Fruit fly (Drosophila melanogaster) whole organism, embryonic: Measurements from ENCODE around the gene CG1463.

ENCODE experiments used
- CG11504 ChIP-seq: fragments of 200-800 bp; sonication (Bioruptor generic); optimal IDR thresholded peaks from 3 replicates; lab custom pipeline; 2019; ENCODE audit warnings: missing biosample characterization, mild to moderate bottlenecking, missing genetic modification characterization, moderate library complexity
- CG11696 ChIP-seq: fragments of 200-800 bp; sonication (Bioruptor generic); IDR thresholded peaks from 2 replicates; pipeline ENCODE4 v1.3.6; 2022; ENCODE audit warnings: missing biosample characterization, missing genetic modification characterization
- CG12155 ChIP-seq: fragments of 200-800 bp; sonication (Bioruptor generic); optimal IDR thresholded peaks from 3 replicates; lab custom pipeline; 2016; ENCODE audit warnings: missing biosample characterization, missing genetic modification characterization
- CG18262 ChIP-seq: fragments of 200-800 bp; optimal IDR thresholded peaks from 3 replicates; lab custom pipeline; 2019; ENCODE audit warnings: missing biosample characterization, mild to moderate bottlenecking, missing genetic modification characterization, moderate library complexity
- CG18599 ChIP-seq: fragments of 200-800 bp; sonication (Bioruptor generic); optimal IDR thresholded peaks from 3 replicates; lab custom pipeline; 2017; ENCODE audit warnings: missing biosample characterization, missing genetic modification characterization, mild to moderate bottlenecking, moderate library complexity, missing genetic modification reagents
- CG2120 ChIP-seq: fragments of 200-800 bp; sonication (Bioruptor generic); optimal IDR thresholded peaks from 3 replicates; lab custom pipeline; 2016; ENCODE audit warnings: missing biosample characterization, missing genetic modification characterization
- CG2202 ChIP-seq: fragments of 200-800 bp; sonication (Bioruptor generic); optimal IDR thresholded peaks from 2 replicates; lab custom pipeline; 2018; ENCODE audit warnings: missing biosample characterization, mild to moderate bottlenecking, missing genetic modification characterization
- CG30403 ChIP-seq: fragments of 200-800 bp; sonication (Bioruptor generic); optimal IDR thresholded peaks from 3 replicates; lab custom pipeline; 2016; ENCODE audit warnings: missing biosample characterization, missing genetic modification characterization
- CG32772 ChIP-seq: fragments of 200-800 bp; sonication (Bioruptor generic); IDR thresholded peaks from 2 replicates; pipeline ENCODE4 v1.3.6; 2022; ENCODE audit warnings: missing biosample characterization, missing genetic modification characterization
- CG33213 ChIP-seq: fragments of 200-800 bp; sonication (Bioruptor generic); optimal IDR thresholded peaks from 3 replicates; lab custom pipeline; 2016; ENCODE audit warnings: missing biosample characterization, missing genetic modification characterization
- CG4424 ChIP-seq: fragments of 200-800 bp; sonication (Bioruptor generic); optimal IDR thresholded peaks from 3 replicates; lab custom pipeline; 2016; ENCODE audit warnings: missing biosample characterization, missing genetic modification characterization
- CG4617 ChIP-seq: fragments of 200-800 bp; sonication (Bioruptor generic); optimal IDR thresholded peaks from 3 replicates; lab custom pipeline; 2016; ENCODE audit warnings: missing biosample characterization, missing genetic modification characterization, borderline replicate concordance
- CG9876 ChIP-seq: fragments of 200-800 bp; sonication (Bioruptor generic); optimal IDR thresholded peaks from 2 replicates; lab custom pipeline; 2016; ENCODE audit warnings: missing biosample characterization, missing genetic modification characterization
- E2f2 ChIP-seq: fragments of 200-800 bp; sonication (Bioruptor generic); IDR thresholded peaks from 2 replicates; pipeline ENCODE4 v1.3.6; 2022; ENCODE audit warnings: missing biosample characterization, missing genetic modification characterization
- HLH3B ChIP-seq: fragments of 200-800 bp; sonication (Bioruptor generic); IDR thresholded peaks from 2 replicates; pipeline ENCODE4 v1.3.6; 2022; ENCODE audit warnings: missing biosample characterization, missing genetic modification characterization
- Hand ChIP-seq: fragments of 200-800 bp; sonication (Bioruptor generic); optimal IDR thresholded peaks from 2 replicates; lab custom pipeline; 2017; ENCODE audit warnings: mild to moderate bottlenecking, missing biosample characterization, missing genetic modification reagents, missing genetic modification characterization
- Hey ChIP-seq: fragments of 200-800 bp; sonication (Bioruptor generic); optimal IDR thresholded peaks from 3 replicates; lab custom pipeline; 2018; ENCODE audit warnings: missing biosample characterization, mild to moderate bottlenecking, missing genetic modification characterization
- ash1 ChIP-seq: fragments of 200-800 bp; sonication (Bioruptor generic); optimal IDR thresholded peaks from 2 replicates; lab custom pipeline; 2018; ENCODE audit warnings: missing biosample characterization, mild to moderate bottlenecking, missing genetic modification characterization
- bbx ChIP-seq: fragments of 200-800 bp; sonication (Bioruptor generic); IDR thresholded peaks from 2 replicates; pipeline ENCODE4 v1.3.6; 2022; ENCODE audit warnings: missing biosample characterization, missing genetic modification characterization; ENCODE audit not compliant: partially characterized antibody
- ems ChIP-seq: fragments of 200-800 bp; sonication (Bioruptor generic); optimal IDR thresholded peaks from 3 replicates; lab custom pipeline; 2016; ENCODE audit warnings: missing biosample characterization, missing genetic modification characterization
- en ChIP-seq: fragments of 200-800 bp; sonication (Bioruptor generic); optimal IDR thresholded peaks from 2 replicates; lab custom pipeline; 2016; ENCODE audit warnings: missing biosample characterization, missing genetic modification characterization
- gce ChIP-seq: fragments of 200-800 bp; sonication (Bioruptor generic); IDR thresholded peaks from 3 replicates; pipeline ENCODE4 v1.3.6; 2022; ENCODE audit warnings: missing biosample characterization, missing genetic modification characterization
- gsb ChIP-seq: fragments of 200-800 bp; sonication (Bioruptor generic); IDR thresholded peaks from 2 replicates; pipeline ENCODE4 v1.3.6; 2022; ENCODE audit warnings: missing biosample characterization, missing genetic modification characterization
- gsb-n ChIP-seq: fragments of 200-800 bp; sonication (Bioruptor generic); optimal IDR thresholded peaks from 3 replicates; lab custom pipeline; 2018; ENCODE audit warnings: missing biosample characterization, mild to moderate bottlenecking, missing genetic modification characterization
- hth ChIP-seq: fragments of >200 bp; optimal IDR thresholded peaks from 2 replicates; lab custom pipeline; 2017; ENCODE audit warnings: inconsistent platforms
- lilli ChIP-seq: fragments of 200-800 bp; sonication (Bioruptor generic); optimal IDR thresholded peaks from 3 replicates; lab custom pipeline; 2016; ENCODE audit warnings: missing biosample characterization, missing genetic modification characterization
- nmo ChIP-seq: fragments of 200-800 bp; sonication (Bioruptor generic); optimal IDR thresholded peaks from 2 replicates; lab custom pipeline; 2018; ENCODE audit warnings: missing biosample characterization, mild to moderate bottlenecking, missing genetic modification characterization, moderate library complexity
- nom ChIP-seq: fragments of 200-800 bp; sonication (Bioruptor generic); optimal IDR thresholded peaks from 2 replicates; lab custom pipeline; 2017; ENCODE audit warnings: missing biosample characterization, missing genetic modification characterization, mild to moderate bottlenecking, moderate library complexity, missing genetic modification reagents
- pb ChIP-seq: fragments of 200-800 bp; sonication (Bioruptor generic); optimal IDR thresholded peaks from 3 replicates; lab custom pipeline; 2016; ENCODE audit warnings: missing biosample characterization, missing genetic modification characterization
- pho ChIP-seq: fragments of 200-800 bp; sonication (Bioruptor generic); optimal IDR thresholded peaks from 2 replicates; lab custom pipeline; 2016; ENCODE audit warnings: missing biosample characterization, missing genetic modification characterization
- pum ChIP-seq: fragments of 200-800 bp; sonication (Bioruptor generic); optimal IDR thresholded peaks from 2 replicates; lab custom pipeline; 2016; ENCODE audit warnings: missing biosample characterization, missing genetic modification characterization
- run ChIP-seq: fragments of 200-800 bp; sonication (Bioruptor generic); optimal IDR thresholded peaks from 3 replicates; lab custom pipeline; 2018; ENCODE audit warnings: missing biosample characterization, mild to moderate bottlenecking, missing genetic modification characterization
- salm ChIP-seq: fragments of 200-800 bp; sonication (Bioruptor generic); optimal IDR thresholded peaks from 2 replicates; lab custom pipeline; 2018; ENCODE audit warnings: missing biosample characterization, mild to moderate bottlenecking, missing genetic modification characterization
- sqz ChIP-seq: fragments of 200-800 bp; sonication (Bioruptor generic); optimal IDR thresholded peaks from 3 replicates; lab custom pipeline; 2018; ENCODE audit warnings: missing biosample characterization, mild to moderate bottlenecking, missing genetic modification characterization
- unc-4 ChIP-seq: fragments of 200-800 bp; sonication (Bioruptor generic); IDR thresholded peaks from 2 replicates; pipeline ENCODE4 v1.3.6; 2022; ENCODE audit warnings: missing biosample characterization, missing genetic modification characterization; ENCODE audit not compliant: partially characterized antibody
- usp ChIP-seq: fragments of >200 bp; optimal IDR thresholded peaks from 2 replicates; lab custom pipeline; 2017; ENCODE audit warnings: missing biosample characterization, missing genetic modification characterization

Gene CG1463

dm6 chrX:12567663-12568062, 43.8 kb downstream of the CG1463 start (continued):
- TF ChIP-seq gsb (GFP tag; lab: Robert Waterston, UW) (peak; percentile 42), pum (GFP tag; lab: Kevin White, UChicago) (no peak), gce (GFP tag; lab: Robert Waterston, UW) (no peak), CG12155 (GFP tag; lab: Kevin White, UChicago) (peak; percentile 50), unc-4 (GFP tag; lab: Robert Waterston, UW) (no peak), CG11504 (peak; percentile 87), CG18599 (GFP tag; lab: Kevin White, UChicago) (peak; percentile 98), salm (peak; percentile 71), Hand (GFP tag; lab: Kevin White, UChicago) (peak; percentile 93), sqz (GFP tag; lab: Kevin White, UChicago) (peak; percentile 75), usp (GFP tag; lab: Kevin White, UChicago) (no peak), CG9876 (GFP tag; lab: Kevin White, UChicago) (no peak), Hey (tag; lab: Kevin White, UChicago) (no peak), CG4424 (peak; percentile 50), lilli (GFP tag; lab: Kevin White, UChicago) (peak; percentile 34), gsb-n (tag; lab: Kevin White, UChicago) (peak; percentile 67), CG33213 (GFP tag; lab: Kevin White, UChicago) (no peak), ash1 (GFP tag; lab: Kevin White, UChicago) (no peak), CG2120 (peak; percentile 69), ems (GFP tag; lab: Kevin White, UChicago) (peak; percentile 28), pb (no peak), hth (lab: Kevin White, UChicago) (no peak), CG32772 (GFP tag; lab: Robert Waterston, UW) (peak; percentile 67), E2f2 (GFP tag; lab: Robert Waterston, UW) (peak; percentile 58), nom (peak; percentile 37), nmo (GFP tag; lab: Kevin White, UChicago) (peak; percentile 69), pho (GFP tag; lab: Kevin White, UChicago) (no peak), CG2202 (tag; lab: Kevin White, UChicago) (no peak), HLH3B (peak; percentile 88), CG4617 (GFP tag; lab: Kevin White, UChicago) (no peak), CG30403 (GFP tag; lab: Kevin White, UChicago) (peak; percentile 75), CG11696 (GFP tag; lab: Robert Waterston, UW) (0 out of 2 replicates have a peak, but pooled peaks have one; percentile 38), en (GFP tag; lab: Kevin White, UChicago) (no peak), CG18262 (tag; lab: Kevin White, UChicago) (peak; percentile 73), run (tag; lab: Kevin White, UChicago) (peak; percentile 71), bbx (GFP tag; lab: Robert Waterston, UW) (no peak)
